Worm (Caenorhabditis elegans): ENCODE data around the gene nspd-4.

nspd-4 gene

ce11 chrII:4888527-4889487 lies 46.4 kb downstream of the nspd-4 start, which contains the start of gene pgm-1 (continued):
- TF ChIP-seq D2030.7 (GFP tag; IDR thresholded peaks at IDR 0.05), result 0 out of 2 replicates have a peak, but pooled peaks have one; percentile 12
- no peak for TF ChIP-seq rcor-1 (GFP tag; IDR thresholded peaks at IDR 0.05)
- TF ChIP-seq Y79H2A.3 (GFP tag; conservative IDR thresholded peaks at IDR 0.05), result no peak
- no peak for TF ChIP-seq nfyb-1 (GFP tag; IDR thresholded peaks at IDR 0.05)
- no peak for TF ChIP-seq pha-4 (tag; optimal IDR thresholded peaks at IDR 0.05)
- TF ChIP-seq tbx-9 (tag; optimal IDR thresholded peaks at IDR 0.05; ENCODE audit: borderline replicate concordance), result no peak
- TF ChIP-seq hmg-1.2 (GFP tag; IDR thresholded peaks at IDR 0.05), result no peak; the same call in 1 of the 2 replicates
- no peak for TF ChIP-seq ceh-79 (tag; optimal IDR thresholded peaks at IDR 0.05)
- no peak for TF ChIP-seq somi-1 (GFP tag; optimal IDR thresholded peaks at IDR 0.05)
- TF ChIP-seq lin-40 (tag; optimal IDR thresholded peaks at IDR 0.05), result peak; percentile 3
- TF ChIP-seq atf-7 (tag; optimal IDR thresholded peaks at IDR 0.05), result no peak
- TF ChIP-seq aptf-3 (GFP tag; IDR thresholded peaks at IDR 0.05), result no peak
- TF ChIP-seq attf-3 (GFP tag; conservative IDR thresholded peaks at IDR 0.05), result no peak
- TF ChIP-seq madf-3 (GFP tag; IDR thresholded peaks at IDR 0.05), result no peak
- TF ChIP-seq ztf-6 (GFP tag; IDR thresholded peaks at IDR 0.05), result no peak
- no peak for TF ChIP-seq snpc-3.4 (tag; optimal IDR thresholded peaks at IDR 0.05)
- TF ChIP-seq hlh-12 (tag; optimal IDR thresholded peaks at IDR 0.05), result no peak
- TF ChIP-seq F52B5.7 (tag; optimal IDR thresholded peaks at IDR 0.05), result no peak
- TF ChIP-seq B0019.2 (GFP tag; conservative IDR thresholded peaks at IDR 0.05), result no peak
- 0 out of 2 replicates have a peak, but pooled peaks have one; percentile 13 for TF ChIP-seq mcd-1 (GFP tag; IDR thresholded peaks at IDR 0.05)
- no peak for TF ChIP-seq lag-1 (GFP tag; IDR thresholded peaks at IDR 0.05)
- no peak for TF ChIP-seq zfh-2 (GFP tag; conservative IDR thresholded peaks at IDR 0.05)
- no peak for TF ChIP-seq egl-44 (GFP tag; IDR thresholded peaks at IDR 0.05)
- no peak for TF ChIP-seq T26A5.8 (tag; optimal IDR thresholded peaks at IDR 0.05)
- TF ChIP-seq unc-130 (GFP tag; optimal IDR thresholded peaks at IDR 0.05), result no peak
- no peak for TF ChIP-seq tbp1 (GFP tag; optimal IDR thresholded peaks at IDR 0.05)
- TF ChIP-seq lir-1 (GFP tag; conservative IDR thresholded peaks at IDR 0.05), result no peak
- no peak for TF ChIP-seq C17E4.6 (GFP tag; IDR thresholded peaks at IDR 0.05)
- no peak for TF ChIP-seq ets-4 (GFP tag; optimal IDR thresholded peaks at IDR 0.05)
- TF ChIP-seq ztf-26 (tag; optimal IDR thresholded peaks at IDR 0.05), result no peak
- TF ChIP-seq madf-8 (GFP tag; conservative IDR thresholded peaks at IDR 0.05), result peak; percentile 74
- TF ChIP-seq attf-5 (GFP tag; optimal IDR thresholded peaks at IDR 0.05), result peak; percentile 31
- no peak for TF ChIP-seq ceh-40 (GFP tag; IDR thresholded peaks at IDR 0.05)
- TF ChIP-seq pbrm-1 (GFP tag; IDR thresholded peaks at IDR 0.05), result no peak
- no peak for TF ChIP-seq egl-18 (GFP tag; IDR thresholded peaks at IDR 0.05)
- TF ChIP-seq snpc-1.1 (tag; optimal IDR thresholded peaks at IDR 0.05; ENCODE audit: insufficient read depth), result no peak
- TF ChIP-seq die-1 (tag; optimal IDR thresholded peaks at IDR 0.05), result no peak
- no peak for TF ChIP-seq bed-2 (GFP tag; IDR thresholded peaks at IDR 0.05)
- no peak for TF ChIP-seq lin-54 (GFP tag; optimal IDR thresholded peaks at IDR 0.05)
- no peak for TF ChIP-seq Y53G8AR.9 (GFP tag; conservative IDR thresholded peaks at IDR 0.05)
- TF ChIP-seq chd-7 (tag; optimal IDR thresholded peaks at IDR 0.05), result no peak
- peak; percentile 90 for TF ChIP-seq madf-6 (GFP tag; IDR thresholded peaks at IDR 0.05)
- 0 out of 2 replicates have a peak, but pooled peaks have one; percentile 24 for TF ChIP-seq lin-26 (GFP tag; IDR thresholded peaks at IDR 0.05)
- TF ChIP-seq K12H6.12 (tag; optimal IDR thresholded peaks at IDR 0.05), result peak; percentile 14
- no peak for TF ChIP-seq Y67H2A.10 (GFP tag; conservative IDR thresholded peaks at IDR 0.05)
- TF ChIP-seq efl-1 (GFP tag; optimal IDR thresholded peaks at IDR 0.05), result peak; percentile 74
- no peak for TF ChIP-seq ekl-4 (GFP tag; IDR thresholded peaks at IDR 0.05)
